Worm (Caenorhabditis elegans) whole organism, L2 larva: ENCODE data around the gene cks-1.

Experiments used
- C34F6.9 ChIP-seq: fragments of 150-350 bp; optimal IDR thresholded peaks from 2 replicates; lab custom pipeline; 2014; ENCODE audit warnings: missing biosample characterization, missing genetic modification characterization
- F13H6.1 ChIP-seq: sonication (generic microtip); optimal IDR thresholded peaks from 2 replicates; lab custom pipeline; 2016; ENCODE audit warnings: missing genetic modification characterization, missing compliant biosample characterization
- R02D3.7 ChIP-seq: fragments of 150-350 bp; optimal IDR thresholded peaks from 2 replicates; lab custom pipeline; 2014; ENCODE audit warnings: missing biosample characterization, missing genetic modification characterization
- Y55F3AM.14 ChIP-seq: fragments of 200-800 bp; sonication (Bioruptor generic); optimal IDR thresholded peaks from 2 replicates; lab custom pipeline; 2018; ENCODE audit warnings: mild to moderate bottlenecking, missing genetic modification characterization, missing compliant biosample characterization
- ZK546.5 ChIP-seq: sonication (generic microtip); optimal IDR thresholded peaks from 2 replicates; lab custom pipeline; 2017; ENCODE audit warnings: missing biosample characterization, missing genetic modification characterization
- alr-1 ChIP-seq: fragments of 150-350 bp; optimal IDR thresholded peaks from 2 replicates; lab custom pipeline; 2014; ENCODE audit warnings: missing biosample characterization, missing genetic modification characterization
- aly-2 ChIP-seq: fragments of 150-350 bp; optimal IDR thresholded peaks from 2 replicates; lab custom pipeline; 2014; ENCODE audit warnings: missing biosample characterization, missing genetic modification characterization
- ama-1 ChIP-seq: fragments of 150-350 bp; optimal IDR thresholded peaks from 2 replicates; lab custom pipeline; 2018; ENCODE audit warnings: inconsistent platforms
- blmp-1 ChIP-seq: sonication (generic microtip); optimal IDR thresholded peaks from 2 replicates; lab custom pipeline; 2017; ENCODE audit warnings: missing genetic modification characterization, mild to moderate bottlenecking, missing compliant biosample characterization, antibody characterized with exemption, moderate library complexity; ENCODE audit not compliant: insufficient read depth
- ceh-16 ChIP-seq: fragments of 150-350 bp; optimal IDR thresholded peaks from 2 replicates; lab custom pipeline; 2014; ENCODE audit warnings: missing biosample characterization, missing genetic modification characterization
- ceh-82 ChIP-seq: fragments of 150-350 bp; optimal IDR thresholded peaks from 2 replicates; lab custom pipeline; 2014; ENCODE audit warnings: missing biosample characterization, missing genetic modification characterization
- crh-2 ChIP-seq: sonication (generic microtip); optimal IDR thresholded peaks from 2 replicates; lab custom pipeline; 2017; ENCODE audit warnings: missing biosample characterization, missing genetic modification characterization
- dmd-4 ChIP-seq: sonication (generic microtip); optimal IDR thresholded peaks from 2 replicates; lab custom pipeline; 2017; ENCODE audit warnings: missing biosample characterization, missing genetic modification characterization
- egl-27 ChIP-seq: sonication (generic microtip); optimal IDR thresholded peaks from 3 replicates; lab custom pipeline; 2017; ENCODE audit warnings: missing biosample characterization, missing genetic modification reagents, missing genetic modification characterization
- elt-1 ChIP-seq: fragments of 150-350 bp; optimal IDR thresholded peaks from 2 replicates; lab custom pipeline; 2014; ENCODE audit warnings: missing biosample characterization, missing genetic modification characterization
- elt-3 ChIP-seq: sonication (generic microtip); optimal IDR thresholded peaks from 2 replicates; lab custom pipeline; 2017; ENCODE audit warnings: missing biosample characterization, missing genetic modification characterization
- fos-1 ChIP-seq: fragments of 150-350 bp; optimal IDR thresholded peaks from 2 replicates; lab custom pipeline; 2014; ENCODE audit warnings: missing biosample characterization, missing genetic modification characterization
- gmeb-1 ChIP-seq: fragments of 150-350 bp; optimal IDR thresholded peaks from 2 replicates; lab custom pipeline; 2014; ENCODE audit warnings: missing biosample characterization, missing genetic modification characterization
- lin-11 ChIP-seq: fragments of 150-350 bp; sonication (generic microtip); optimal IDR thresholded peaks from 2 replicates; lab custom pipeline; 2014; ENCODE audit warnings: missing biosample characterization, missing genetic modification characterization, inconsistent platforms, mixed read lengths
- lin-13 ChIP-seq: fragments of 150-350 bp; optimal IDR thresholded peaks from 2 replicates; lab custom pipeline; 2014; ENCODE audit warnings: missing biosample characterization, missing genetic modification reagents, missing genetic modification characterization
- lin-39 ChIP-seq: fragments of 150-350 bp; optimal IDR thresholded peaks from 2 replicates; lab custom pipeline; 2014; ENCODE audit warnings: missing biosample characterization, missing genetic modification reagents, missing genetic modification characterization
- lsy-2 ChIP-seq, 2 experiments: fragments of 150-350 bp in 1 of 2; sonication (generic microtip) in 1 of 2; optimal IDR thresholded peaks; 2 replicates each; lab custom pipeline; 2014 to 2017; ENCODE audit warnings: missing biosample characterization in 2 of 2, missing genetic modification characterization in 2 of 2
- mab-5 ChIP-seq: fragments of 150-350 bp; optimal IDR thresholded peaks from 2 replicates; lab custom pipeline; 2014; ENCODE audit warnings: missing biosample characterization, missing genetic modification characterization
- mbf-1 ChIP-seq: sonication (generic microtip); optimal IDR thresholded peaks from 2 replicates; lab custom pipeline; 2017; ENCODE audit warnings: missing biosample characterization, missing genetic modification characterization
- mdl-1 ChIP-seq, 2 experiments: fragments of 150-350 bp in 1 of 2; sonication (generic microtip) in 1 of 2; optimal IDR thresholded peaks; 2 replicates each; lab custom pipeline; 2017; ENCODE audit warnings: missing biosample characterization in 2 of 2, missing genetic modification characterization in 2 of 2
- nhr-10 ChIP-seq: sonication (generic microtip); optimal IDR thresholded peaks from 2 replicates; lab custom pipeline; 2017; ENCODE audit warnings: missing biosample characterization, missing genetic modification characterization
- nhr-11 ChIP-seq: fragments of 150-350 bp; optimal IDR thresholded peaks from 2 replicates; lab custom pipeline; 2014; ENCODE audit warnings: missing biosample characterization, missing genetic modification characterization
- nhr-12 ChIP-seq: fragments of 150-350 bp; optimal IDR thresholded peaks from 2 replicates; lab custom pipeline; 2014; ENCODE audit warnings: missing biosample characterization, missing genetic modification characterization
- nhr-129 ChIP-seq: fragments of 150-350 bp; optimal IDR thresholded peaks from 2 replicates; lab custom pipeline; 2014; ENCODE audit warnings: missing biosample characterization, missing genetic modification characterization
- nhr-21 ChIP-seq: fragments of 150-350 bp; optimal IDR thresholded peaks from 2 replicates; lab custom pipeline; 2014; ENCODE audit warnings: missing biosample characterization, missing genetic modification characterization
- nhr-23 ChIP-seq: fragments of 150-350 bp; optimal IDR thresholded peaks from 2 replicates; lab custom pipeline; 2014; ENCODE audit warnings: missing biosample characterization, missing genetic modification reagents, missing genetic modification characterization
- nhr-237 ChIP-seq: fragments of 150-350 bp; optimal IDR thresholded peaks from 2 replicates; lab custom pipeline; 2014; ENCODE audit warnings: missing biosample characterization, missing genetic modification characterization
- nhr-25 ChIP-seq: fragments of 150-350 bp; sonication (generic microtip); optimal IDR thresholded peaks from 3 replicates; lab custom pipeline; 2014; ENCODE audit warnings: missing biosample characterization, missing genetic modification characterization
- nhr-6 ChIP-seq: fragments of 150-350 bp; optimal IDR thresholded peaks from 2 replicates; lab custom pipeline; 2014; ENCODE audit warnings: missing biosample characterization, missing genetic modification characterization
- nhr-77 ChIP-seq: fragments of 150-350 bp; optimal IDR thresholded peaks from 2 replicates; lab custom pipeline; 2014; ENCODE audit warnings: missing biosample characterization, missing genetic modification characterization
- peb-1 ChIP-seq: fragments of 150-350 bp; optimal IDR thresholded peaks from 2 replicates; lab custom pipeline; 2014; ENCODE audit warnings: missing biosample characterization, missing genetic modification characterization
- sem-4 ChIP-seq: fragments of 150-350 bp; optimal IDR thresholded peaks from 2 replicates; lab custom pipeline; 2014; ENCODE audit warnings: missing biosample characterization, missing genetic modification reagents, missing genetic modification characterization
- skn-1 ChIP-seq: sonication (generic microtip); optimal IDR thresholded peaks from 2 replicates; lab custom pipeline; 2017; ENCODE audit warnings: missing biosample characterization, missing genetic modification characterization
- sma-3 ChIP-seq: sonication (generic microtip); optimal IDR thresholded peaks from 2 replicates; lab custom pipeline; 2016; ENCODE audit warnings: missing genetic modification reagents, missing genetic modification characterization, missing compliant biosample characterization
- sma-9 ChIP-seq, 2 experiments: fragments of 150-350 bp in 1 of 2; sonication (generic microtip) in 1 of 2; optimal IDR thresholded peaks; 2 replicates each; lab custom pipeline; 2014 to 2016; ENCODE audit warnings: missing genetic modification characterization in 2 of 2, mild to moderate bottlenecking in 1 of 2, missing biosample characterization in 1 of 2, missing compliant biosample characterization in 1 of 2, missing genetic modification reagents in 1 of 2, moderate library complexity in 1 of 2
- snpc-4 ChIP-seq: fragments of 150-350 bp; optimal IDR thresholded peaks from 2 replicates; lab custom pipeline; 2014; ENCODE audit warnings: missing biosample characterization, missing genetic modification characterization
- unc-39 ChIP-seq: fragments of 150-350 bp; optimal IDR thresholded peaks from 2 replicates; lab custom pipeline; 2014; ENCODE audit warnings: missing biosample characterization, missing genetic modification characterization
- unc-55 ChIP-seq: fragments of 150-350 bp; sonication (generic microtip); optimal IDR thresholded peaks from 3 replicates; lab custom pipeline; 2014; ENCODE audit warnings: missing biosample characterization, missing genetic modification reagents, missing genetic modification characterization
- unc-62 ChIP-seq: fragments of 150-350 bp; optimal IDR thresholded peaks from 2 replicates; lab custom pipeline; 2014; ENCODE audit warnings: missing biosample characterization, missing genetic modification reagents, missing genetic modification characterization
- zag-1 ChIP-seq: fragments of 150-350 bp; optimal IDR thresholded peaks from 2 replicates; lab custom pipeline; 2014; ENCODE audit warnings: missing biosample characterization, missing genetic modification characterization
- ztf-1 ChIP-seq: fragments of 200-800 bp; sonication (Bioruptor generic); conservative IDR thresholded peaks from 2 replicates; pipeline ENCODE4 v1.3.6; 2022; ENCODE audit warnings: missing genetic modification characterization, missing compliant biosample characterization
- ztf-11 ChIP-seq: sonication (generic microtip); optimal IDR thresholded peaks from 2 replicates; lab custom pipeline; 2017; ENCODE audit warnings: missing biosample characterization, missing genetic modification characterization
- ztf-4 ChIP-seq: fragments of 150-350 bp; optimal IDR thresholded peaks from 2 replicates; lab custom pipeline; 2014; ENCODE audit warnings: missing biosample characterization, missing genetic modification characterization

The cks-1 gene

ce11 chrIV:8526050-8526449, 12.3 kb downstream of the cks-1 start (continued):
- TF ChIP-seq ztf-11 (no peak), lin-13 (GFP tag; lab: Kevin White, UChicago) (no peak), mdl-1 (tag; optimal IDR thresholded peaks at IDR 0.05; lab: Kevin White, UChicago) (peak in 1 of 2 experiments; percentile 44), F13H6.1 (peak; percentile 92), unc-62 (GFP tag; lab: Kevin White, UChicago) (peak; percentile 23), ztf-4 (tag; lab: Kevin White, UChicago) (peak; percentile 65), blmp-1 (peak; percentile 43)

ce11 chrIV:8526579-8526978, 12.9 kb downstream of the cks-1 start:
- no peak for TF ChIP-seq peb-1
- peak; percentile 7 for TF ChIP-seq crh-2 (tag; lab: Kevin White, UChicago)
- TF ChIP-seq nhr-25 (tag; lab: Kevin White, UChicago), result peak; percentile 11

ce11 chrIV:8527598-8528012, 13.9 kb downstream of the cks-1 start:
- TF ChIP-seq ztf-11, result no peak
- TF ChIP-seq snpc-4 (tag; lab: Kevin White, UChicago), result no peak
- no peak for TF ChIP-seq lin-11
- TF ChIP-seq gmeb-1 (tag; lab: Kevin White, UChicago), result peak; percentile 78
- TF ChIP-seq mab-5 (tag; lab: Kevin White, UChicago), result peak; percentile 83
- peak; percentile 85 for TF ChIP-seq nhr-6 (tag; lab: Kevin White, UChicago)
- TF ChIP-seq ceh-16 (tag; lab: Kevin White, UChicago), result no peak
- TF ChIP-seq R02D3.7, result no peak
- no peak for TF ChIP-seq zag-1 (tag; lab: Kevin White, UChicago)
- TF ChIP-seq dmd-4 (tag; lab: Kevin White, UChicago), result no peak
- no peak for TF ChIP-seq nhr-23 (tag; lab: Kevin White, UChicago)
- peak; percentile 99 for TF ChIP-seq fos-1 (tag; lab: Kevin White, UChicago)
- TF ChIP-seq nhr-77 (tag; lab: Kevin White, UChicago), result peak; percentile 46
- no peak for TF ChIP-seq alr-1 (tag; lab: Kevin White, UChicago)
- no peak for TF ChIP-seq nhr-12 (tag; lab: Kevin White, UChicago)
- TF ChIP-seq skn-1 (tag; lab: Kevin White, UChicago), result no peak
- peak; percentile 43 for TF ChIP-seq lin-13 (GFP tag; lab: Kevin White, UChicago)
- TF ChIP-seq ZK546.5 (tag; lab: Kevin White, UChicago), result no peak
- peak; percentile 94 for TF ChIP-seq crh-2 (tag; lab: Kevin White, UChicago)
- peak; percentile 84 for TF ChIP-seq sem-4 (tag; lab: Kevin White, UChicago)
- no peak for TF ChIP-seq ztf-1 (GFP tag; lab: Robert Waterston, UW)
- no peak for TF ChIP-seq ceh-82 (tag; lab: Kevin White, UChicago)
- peak in 1 of 2 experiments; percentile 89 for TF ChIP-seq lsy-2 (tag; optimal IDR thresholded peaks at IDR 0.05; lab: Kevin White, UChicago)
- peak; percentile 95 for TF ChIP-seq egl-27 (tag; lab: Kevin White, UChicago)
- peak; percentile 49 for TF ChIP-seq nhr-10 (tag; lab: Kevin White, UChicago)
- peak; percentile 80 for TF ChIP-seq nhr-129 (tag; lab: Kevin White, UChicago)
- TF ChIP-seq Y55F3AM.14 (GFP tag; lab: Kevin White, UChicago), result peak; percentile 78
- peak; percentile 63 for TF ChIP-seq unc-62 (GFP tag; lab: Kevin White, UChicago)
- no peak for TF ChIP-seq unc-39
- TF ChIP-seq F13H6.1, result peak; percentile 99
- TF ChIP-seq elt-1, result no peak
- peak; percentile 99 for TF ChIP-seq sma-9 (GFP tag; optimal IDR thresholded peaks at IDR 0.05; lab: Kevin White, UChicago)
- peak; percentile 50 for TF ChIP-seq sma-9 (tag; optimal IDR thresholded peaks at IDR 0.05; lab: Kevin White, UChicago)
- no peak for TF ChIP-seq peb-1
- no peak for TF ChIP-seq ama-1 (lab: Kevin White, UChicago)
- no peak for TF ChIP-seq lin-39 (tag; lab: Kevin White, UChicago)
- TF ChIP-seq C34F6.9, result peak; percentile 80
- TF ChIP-seq ztf-4 (tag; lab: Kevin White, UChicago), result peak; percentile 14
- TF ChIP-seq unc-55 (GFP tag; lab: Kevin White, UChicago), result no peak
- TF ChIP-seq nhr-25 (tag; lab: Kevin White, UChicago), result peak; percentile 90
- no peak for TF ChIP-seq nhr-237 (tag; lab: Kevin White, UChicago)
- peak; percentile 99 for TF ChIP-seq sma-3 (GFP tag; lab: Kevin White, UChicago)
- TF ChIP-seq nhr-21 (tag; lab: Kevin White, UChicago), result peak; percentile 98
- peak; percentile 78 for TF ChIP-seq blmp-1
- no peak for TF ChIP-seq mbf-1
- TF ChIP-seq aly-2, result no peak
- peak; percentile 34 for TF ChIP-seq nhr-11
- TF ChIP-seq elt-3 (tag; lab: Kevin White, UChicago), result no peak
- TF ChIP-seq mdl-1 (tag; optimal IDR thresholded peaks at IDR 0.05; lab: Kevin White, UChicago), result peak; percentile 94 to 96
- TF ChIP-seq, all 48 proteins: peak for 24
